Worm (Caenorhabditis elegans) whole organism, L2 larva: ENCODE data around the gene B0303.11.

Experiments
- blmp-1 ChIP-seq: sonication (generic microtip); optimal IDR thresholded peaks from 2 replicates; lab custom pipeline; 2017; ENCODE audit warnings: missing genetic modification characterization, mild to moderate bottlenecking, missing compliant biosample characterization, antibody characterized with exemption, moderate library complexity; ENCODE audit not compliant: insufficient read depth
- egl-27 ChIP-seq: sonication (generic microtip); optimal IDR thresholded peaks from 3 replicates; lab custom pipeline; 2017; ENCODE audit warnings: missing biosample characterization, missing genetic modification reagents, missing genetic modification characterization
- lin-39 ChIP-seq: fragments of 150-350 bp; optimal IDR thresholded peaks from 2 replicates; lab custom pipeline; 2014; ENCODE audit warnings: missing biosample characterization, missing genetic modification reagents, missing genetic modification characterization
- nhr-23 ChIP-seq: fragments of 150-350 bp; optimal IDR thresholded peaks from 2 replicates; lab custom pipeline; 2014; ENCODE audit warnings: missing biosample characterization, missing genetic modification reagents, missing genetic modification characterization
- nhr-237 ChIP-seq: fragments of 150-350 bp; optimal IDR thresholded peaks from 2 replicates; lab custom pipeline; 2014; ENCODE audit warnings: missing biosample characterization, missing genetic modification characterization
- nhr-77 ChIP-seq: fragments of 150-350 bp; optimal IDR thresholded peaks from 2 replicates; lab custom pipeline; 2014; ENCODE audit warnings: missing biosample characterization, missing genetic modification characterization
- unc-62 ChIP-seq: fragments of 150-350 bp; optimal IDR thresholded peaks from 2 replicates; lab custom pipeline; 2014; ENCODE audit warnings: missing biosample characterization, missing genetic modification reagents, missing genetic modification characterization
- ztf-1 ChIP-seq: fragments of 200-800 bp; sonication (Bioruptor generic); conservative IDR thresholded peaks from 2 replicates; pipeline ENCODE4 v1.3.6; 2022; ENCODE audit warnings: missing genetic modification characterization, missing compliant biosample characterization

- TF ChIP-seq unc-62 (GFP tag; lab: Kevin White, UChicago) (no peak), nhr-77 (tag; lab: Kevin White, UChicago) (no peak), egl-27 (no peak), nhr-237 (tag; lab: Kevin White, UChicago) (no peak), ztf-1 (GFP tag; lab: Robert Waterston, UW) (no peak), lin-39 (tag; lab: Kevin White, UChicago) (no peak), blmp-1 (tag; lab: Kevin White, UChicago) (no peak), nhr-23 (tag; lab: Kevin White, UChicago) (no peak)
These were observed 24.5 kb downstream of the B0303.11 start for ce11 chrIII:8685590-8686240.
